Fruit fly (Drosophila melanogaster): ENCODE data around the gene Dbp21E2.

Gene Dbp21E2

DNA sequence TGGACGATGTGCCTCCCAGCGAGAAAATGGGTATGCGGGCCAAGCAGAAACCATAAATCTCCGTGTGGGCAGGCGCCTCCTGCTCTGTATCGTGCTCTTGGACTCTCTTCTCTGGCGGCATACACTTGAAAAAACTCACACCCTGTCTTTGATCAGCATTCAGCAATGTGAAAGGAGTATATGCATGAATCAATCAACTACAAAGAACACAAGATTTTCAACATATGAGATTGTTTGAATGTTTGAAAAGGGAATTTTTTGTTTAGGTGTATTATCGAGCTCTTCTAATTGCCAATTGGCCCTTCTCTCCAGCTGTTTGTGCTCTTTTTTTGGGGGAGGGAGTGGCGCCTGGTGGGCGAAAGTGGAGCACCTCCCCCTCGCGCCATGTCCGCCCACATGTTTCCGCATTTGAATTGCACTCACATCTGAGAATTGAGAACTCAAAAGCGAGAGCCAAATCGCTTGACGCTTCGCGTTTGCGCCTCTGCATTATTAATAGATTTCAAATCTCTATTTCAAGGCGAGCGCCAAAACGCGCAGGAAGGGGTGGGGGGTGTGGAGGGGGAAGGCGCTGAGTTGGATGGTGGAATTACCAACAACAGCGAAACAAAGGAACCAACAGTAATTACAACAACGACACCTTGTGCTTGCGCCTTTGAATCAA, 34.1 kb downstream of the Dbp21E2 start:
- TF ChIP-seq spab (GFP tag; optimal IDR thresholded peaks at IDR 0.05) (peak; percentile 44), fd59A (GFP tag; optimal IDR thresholded peaks at IDR 0.05) (peak; percentile 32), svp (GFP tag) (peak; percentile 91), CG1621 (tag; optimal IDR thresholded peaks at IDR 0.05) (peak; percentile 27), fd85E (GFP tag; optimal IDR thresholded peaks at IDR 0.05) (peak; percentile 21), vri (GFP tag; optimal IDR thresholded peaks at IDR 0.05) (peak; percentile 46), Gug (GFP tag; IDR thresholded peaks at IDR 0.05) (peak; percentile 86), CG34406 (GFP tag; optimal IDR thresholded peaks at IDR 0.05) (peak; percentile 61), dsx (GFP tag; optimal IDR thresholded peaks at IDR 0.05; ENCODE audit: poor library complexity, severe bottlenecking) (peak; percentile 36), Hr38 (GFP tag; optimal IDR thresholded peaks at IDR 0.05) (no peak), CG6808 (GFP tag; optimal IDR thresholded peaks at IDR 0.05) (peak; percentile 39), Sox102F (GFP tag; optimal IDR thresholded peaks at IDR 0.05) (peak; percentile 76), CG10669 (GFP tag; optimal IDR thresholded peaks at IDR 0.05) (peak; percentile 63), CG11762 (GFP tag; optimal IDR thresholded peaks at IDR 0.05; ENCODE audit: insufficient read depth) (no peak), Hr4 (GFP tag; optimal IDR thresholded peaks at IDR 0.05) (peak; percentile 91), CG6163 (GFP tag; IDR thresholded peaks at IDR 0.05) (peak; percentile 94), Eip78C (GFP tag) (peak; percentile 92), Sox15 (GFP tag; optimal IDR thresholded peaks at IDR 0.05) (peak; percentile 46), ss (GFP tag; optimal IDR thresholded peaks at IDR 0.05) (peak in 1 of 2 experiments; percentile 8), CG15336 (GFP tag; IDR thresholded peaks at IDR 0.05) (peak; percentile 90), CG9139 (GFP tag; optimal IDR thresholded peaks at IDR 0.05) (no peak), CG3032 (tag; optimal IDR thresholded peaks at IDR 0.05) (peak; percentile 50), Smox (GFP tag; optimal IDR thresholded peaks at IDR 0.05) (peak; percentile 68), CG7368 (GFP tag; optimal IDR thresholded peaks at IDR 0.05) (peak; percentile 78), Eip93F (GFP tag; optimal IDR thresholded peaks at IDR 0.05) (peak; percentile 2), CG11294 (GFP tag; IDR thresholded peaks at IDR 0.05) (peak; percentile 74), Lpt (GFP tag; optimal IDR thresholded peaks at IDR 0.05) (peak; percentile 77), Blimp-1 (GFP tag; optimal IDR thresholded peaks at IDR 0.05) (no peak), lz (GFP tag; optimal IDR thresholded peaks at IDR 0.05) (peak; percentile 74), CG4318 (GFP tag; optimal IDR thresholded peaks at IDR 0.05) (peak; percentile 80), Sox14 (GFP tag; optimal IDR thresholded peaks at IDR 0.05) (peak; percentile 73), CG8319 (GFP tag; optimal IDR thresholded peaks at IDR 0.05) (peak; percentile 40), topi (GFP tag; optimal IDR thresholded peaks at IDR 0.05) (peak; percentile 83), dac (GFP tag; optimal IDR thresholded peaks at IDR 0.05) (peak; percentile 65), fkh (GFP tag; optimal IDR thresholded peaks at IDR 0.05) (no peak), CG8632 (GFP tag; optimal IDR thresholded peaks at IDR 0.05) (peak; percentile 52), Eip75B (GFP tag; optimal IDR thresholded peaks at IDR 0.05) (peak; percentile 77), Ets96B (tag; optimal IDR thresholded peaks at IDR 0.05) (peak; percentile 62), OdsH (GFP tag; optimal IDR thresholded peaks at IDR 0.05) (peak; percentile 79), CG3919 (GFP tag; optimal IDR thresholded peaks at IDR 0.05) (peak; percentile 85), CG6792 (GFP tag; optimal IDR thresholded peaks at IDR 0.05) (peak; percentile 70), Met (GFP tag; optimal IDR thresholded peaks at IDR 0.05) (peak; percentile 81), CG10631 (GFP tag; optimal IDR thresholded peaks at IDR 0.05) (peak; percentile 74), CG32006 (GFP tag; optimal IDR thresholded peaks at IDR 0.05) (peak; percentile 89), eg (GFP tag; IDR thresholded peaks at IDR 0.05) (peak; percentile 91), CG31627 (GFP tag; optimal IDR thresholded peaks at IDR 0.05) (peak; percentile 76), CG8119 (GFP tag; IDR thresholded peaks at IDR 0.05) (peak; percentile 86), CG11902 (GFP tag; optimal IDR thresholded peaks at IDR 0.05) (peak; percentile 46), CG6276 (GFP tag; optimal IDR thresholded peaks at IDR 0.05) (peak; percentile 85), esn (GFP tag; optimal IDR thresholded peaks at IDR 0.05) (peak; percentile 76), cyc (GFP tag; optimal IDR thresholded peaks at IDR 0.05) (peak; percentile 83)
